Worm (Caenorhabditis elegans): ENCODE results near the gene lsm-7.

ce11 chrIV:10948797-10949196 is 15.5 kb downstream of the lsm-7 start, which contains the start of gene Y69E1A.1:
- TF ChIP-seq ZK546.5 (tag; optimal IDR thresholded peaks at IDR 0.05), result no peak
- TF ChIP-seq aly-2 (tag; optimal IDR thresholded peaks at IDR 0.05), result no peak
- no peak for TF ChIP-seq nfya-1 (tag; optimal IDR thresholded peaks at IDR 0.05; ENCODE audit: insufficient read depth)
- no peak for TF ChIP-seq jun-1 (tag; optimal IDR thresholded peaks at IDR 0.05)
- TF ChIP-seq pha-4 (tag; optimal IDR thresholded peaks at IDR 0.05), result no peak
- no peak for TF ChIP-seq ceh-16 (tag; optimal IDR thresholded peaks at IDR 0.05)
